Fruit fly (Drosophila melanogaster) whole organism, wandering third instar larva: ENCODE results near the gene CG32815.

Experiments
- Jra ChIP-seq: sonication (Bioruptor generic); optimal IDR thresholded peaks from 2 replicates; lab custom pipeline; 2016; ENCODE audit warnings: missing biosample characterization, missing genetic modification characterization
- Myc ChIP-seq: fragments of >200 bp; optimal IDR thresholded peaks from 2 replicates; lab custom pipeline; 2017
- Vsx2 ChIP-seq: fragments of 200-300, 225-300 bp; sonication (Bioruptor generic); optimal IDR thresholded peaks from 2 replicates; lab custom pipeline; 2018; ENCODE audit warnings: missing biosample characterization, missing genetic modification characterization; ENCODE audit not compliant: partially characterized antibody
- pan ChIP-seq: fragments of >200 bp; optimal IDR thresholded peaks from 2 replicates; lab custom pipeline; 2017

DNA sequence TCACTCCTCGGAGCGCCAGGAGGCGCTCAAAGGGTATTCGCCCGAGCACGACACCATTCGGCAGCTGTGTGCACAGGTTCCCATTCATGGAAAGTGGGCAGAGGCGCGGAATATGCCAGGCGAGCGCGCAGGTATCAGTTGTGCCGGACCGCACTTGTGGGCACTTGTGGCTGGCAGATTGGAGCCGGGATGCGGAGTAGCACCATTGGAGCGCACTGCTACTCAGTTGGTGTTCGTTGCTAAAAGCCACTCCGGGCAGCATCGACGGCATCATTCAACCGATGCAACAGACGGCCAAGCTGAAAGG lies 3.6 kb downstream of the CG32815 start:
- TF ChIP-seq pan (lab: Kevin White, UChicago) (no peak), Myc (lab: Kevin White, UChicago) (no peak), Jra (no peak), Vsx2 (GFP tag; lab: Kevin White, UChicago) (no peak)
